Fruit fly (Drosophila melanogaster): Measurements from ENCODE around the gene Clic.

DNA sequence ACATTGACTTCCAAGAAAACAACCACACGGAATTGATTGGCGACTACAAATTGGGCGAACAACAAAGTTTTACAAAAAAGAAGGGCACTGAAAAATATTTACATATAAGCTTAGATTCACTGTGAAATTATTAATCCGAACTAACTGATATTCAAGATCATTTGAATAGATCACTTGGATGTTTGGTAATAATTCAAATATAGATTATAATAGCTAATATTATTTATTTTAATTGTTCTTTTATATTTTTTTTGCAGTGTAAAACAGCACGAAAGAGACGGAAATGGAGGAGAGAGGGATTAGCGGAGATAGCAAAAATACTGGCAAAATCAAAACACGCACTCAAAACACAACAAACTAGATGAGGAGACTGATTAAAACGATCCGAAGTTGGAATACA lies 16.1 kb upstream of the Clic start:
- TF ChIP-seq CrebA (GFP tag; optimal IDR thresholded peaks at IDR 0.05; ENCODE audit: borderline replicate concordance), result no peak
- TF ChIP-seq Mio (GFP tag; optimal IDR thresholded peaks at IDR 0.05), result no peak
- no peak for TF ChIP-seq tai (GFP tag; optimal IDR thresholded peaks at IDR 0.05)
- no peak for TF ChIP-seq Dfd (GFP tag; optimal IDR thresholded peaks at IDR 0.05)
- TF ChIP-seq Hr78 (GFP tag; optimal IDR thresholded peaks at IDR 0.05), result no peak
- TF ChIP-seq usp (GFP tag; optimal IDR thresholded peaks at IDR 0.05), result no peak

All from whole organism, wandering third instar larva.